Fruit fly (Drosophila melanogaster) whole organism, embryonic: ENCODE measurements around the gene Reg-2.

Experiments
- ATbp ChIP-seq: fragments of 200-800 bp; sonication (Bioruptor generic); optimal IDR thresholded peaks from 2 replicates; lab custom pipeline; 2017; ENCODE audit warnings: missing biosample characterization, mild to moderate bottlenecking, missing genetic modification characterization, missing genetic modification reagents
- B-H1 ChIP-seq: fragments of 200-800 bp; sonication (Bioruptor generic); IDR thresholded peaks from 3 replicates; pipeline ENCODE4 v1.3.6; 2022; ENCODE audit warnings: missing biosample characterization, missing genetic modification characterization
- B-H2 ChIP-seq: fragments of 200-800 bp; sonication (Bioruptor generic); optimal IDR thresholded peaks from 2 replicates; lab custom pipeline; 2018; ENCODE audit warnings: missing biosample characterization, mild to moderate bottlenecking, missing genetic modification characterization
- BtbVII ChIP-seq: fragments of 200-800 bp; sonication (Bioruptor generic); optimal IDR thresholded peaks from 3 replicates; lab custom pipeline; 2017; ENCODE audit warnings: missing biosample characterization, mild to moderate bottlenecking, missing genetic modification characterization
- CG10565 ChIP-seq: fragments of 200-800 bp; sonication (Bioruptor generic); optimal IDR thresholded peaks from 3 replicates; lab custom pipeline; 2016; ENCODE audit warnings: missing biosample characterization, mild to moderate bottlenecking, missing genetic modification characterization
- CG10979 ChIP-seq: fragments of 200-800 bp; sonication (Bioruptor generic); optimal IDR thresholded peaks from 2 replicates; lab custom pipeline; 2018; ENCODE audit warnings: missing biosample characterization, mild to moderate bottlenecking, missing genetic modification characterization, moderate library complexity
- CG12071 ChIP-seq: fragments of 200-800 bp; sonication (Bioruptor generic); optimal IDR thresholded peaks from 3 replicates; lab custom pipeline; 2018; ENCODE audit warnings: missing biosample characterization, mild to moderate bottlenecking, missing genetic modification characterization
- CG1233 ChIP-seq: fragments of 200-800 bp; sonication (Bioruptor generic); optimal IDR thresholded peaks from 4 replicates; lab custom pipeline; 2018; ENCODE audit warnings: missing biosample characterization, mild to moderate bottlenecking, missing genetic modification characterization
- CG12659 ChIP-seq: fragments of 200-800 bp; sonication (Bioruptor generic); optimal IDR thresholded peaks from 3 replicates; lab custom pipeline; 2017; ENCODE audit warnings: mild to moderate bottlenecking, missing biosample characterization, missing genetic modification reagents, missing genetic modification characterization
- CG14050 ChIP-seq: fragments of 200-800 bp; sonication (Bioruptor generic); IDR thresholded peaks from 3 replicates; pipeline ENCODE4 v1.3.6; 2022; ENCODE audit warnings: missing biosample characterization, missing genetic modification characterization
- CG14441 ChIP-seq: fragments of 200-800 bp; sonication (Bioruptor generic); IDR thresholded peaks from 2 replicates; pipeline ENCODE4 v1.3.6; 2022; ENCODE audit warnings: missing biosample characterization, missing genetic modification characterization
- CG16779 ChIP-seq: fragments of 200-800 bp; sonication (Bioruptor generic); IDR thresholded peaks from 2 replicates; pipeline ENCODE4 v1.3.6; 2022; ENCODE audit warnings: missing biosample characterization, missing genetic modification characterization
- CG16815 ChIP-seq: fragments of 200-800 bp; sonication (Bioruptor generic); optimal IDR thresholded peaks from 3 replicates; lab custom pipeline; 2017; ENCODE audit warnings: missing biosample characterization, mild to moderate bottlenecking, missing genetic modification characterization
- CG18619 ChIP-seq: fragments of 200-800 bp; sonication (Bioruptor generic); optimal IDR thresholded peaks from 3 replicates; lab custom pipeline; 2017; ENCODE audit warnings: missing biosample characterization, mild to moderate bottlenecking, missing genetic modification characterization
- CG2116 ChIP-seq: fragments of 200-800 bp; sonication (Bioruptor generic); optimal IDR thresholded peaks from 3 replicates; lab custom pipeline; 2018; ENCODE audit warnings: missing biosample characterization, mild to moderate bottlenecking, missing genetic modification characterization
- CG2120 ChIP-seq: fragments of 200-800 bp; sonication (Bioruptor generic); optimal IDR thresholded peaks from 3 replicates; lab custom pipeline; 2016; ENCODE audit warnings: missing biosample characterization, missing genetic modification characterization
- CG30431 ChIP-seq: fragments of 200-800 bp; sonication (Bioruptor generic); optimal IDR thresholded peaks from 2 replicates; lab custom pipeline; 2017; ENCODE audit warnings: missing biosample characterization, missing genetic modification characterization
- CG33557 ChIP-seq: fragments of 200-800 bp; sonication (Bioruptor generic); optimal IDR thresholded peaks from 2 replicates; lab custom pipeline; 2019; ENCODE audit warnings: missing biosample characterization, mild to moderate bottlenecking, missing genetic modification characterization, moderate library complexity
- CG4707 ChIP-seq: fragments of 200-800 bp; sonication (Bioruptor generic); optimal IDR thresholded peaks from 2 replicates; lab custom pipeline; 2018; ENCODE audit warnings: missing biosample characterization, mild to moderate bottlenecking, missing genetic modification characterization, moderate library complexity
- CG6254 ChIP-seq: fragments of 200-800 bp; sonication (Bioruptor generic); optimal IDR thresholded peaks from 3 replicates; lab custom pipeline; 2017; ENCODE audit warnings: mild to moderate bottlenecking, missing biosample characterization, missing genetic modification reagents, missing genetic modification characterization
- CG6683 ChIP-seq: fragments of 200-800 bp; sonication (Bioruptor generic); optimal IDR thresholded peaks from 2 replicates; lab custom pipeline; 2017; ENCODE audit warnings: missing biosample characterization, mild to moderate bottlenecking, missing genetic modification characterization, missing genetic modification reagents
- CG7839 ChIP-seq: fragments of 200-800 bp; sonication (Bioruptor generic); optimal IDR thresholded peaks from 3 replicates; lab custom pipeline; 2018; ENCODE audit warnings: missing biosample characterization, mild to moderate bottlenecking, missing genetic modification characterization, moderate library complexity
- CG7963 ChIP-seq: fragments of 200-800 bp; sonication (Bioruptor generic); IDR thresholded peaks from 3 replicates; pipeline ENCODE4 v1.3.6; 2022; ENCODE audit warnings: missing biosample characterization, missing genetic modification characterization; ENCODE audit not compliant: partially characterized antibody
- CG8478 ChIP-seq: fragments of >200 bp; optimal IDR thresholded peaks from 2 replicates; lab custom pipeline; 2018
- CkIIα-i1 ChIP-seq: fragments of 200-800 bp; sonication (Bioruptor generic); IDR thresholded peaks from 2 replicates; pipeline ENCODE4 v1.3.6; 2022; ENCODE audit warnings: missing biosample characterization, missing genetic modification characterization
- D19A ChIP-seq: fragments of 200-800 bp; optimal IDR thresholded peaks from 3 replicates; lab custom pipeline; 2019; ENCODE audit warnings: missing biosample characterization, mild to moderate bottlenecking, missing genetic modification characterization, moderate library complexity
- Dek ChIP-seq: fragments of 200-800 bp; sonication (Bioruptor generic); optimal IDR thresholded peaks from 3 replicates; lab custom pipeline; 2019; ENCODE audit warnings: missing biosample characterization, mild to moderate bottlenecking, missing genetic modification characterization, moderate library complexity
- ERR ChIP-seq: fragments of 200-800 bp; sonication (Bioruptor generic); optimal IDR thresholded peaks from 2 replicates; lab custom pipeline; 2016; ENCODE audit warnings: missing biosample characterization, missing genetic modification characterization
- Hr51 ChIP-seq, 2 experiments: fragments of 200-800 bp; sonication (Bioruptor generic); optimal IDR thresholded peaks; 2 replicates in 1 of 2; 3 replicates in 1 of 2; lab custom pipeline; 2016 to 2018; ENCODE audit warnings: missing biosample characterization in 2 of 2, missing genetic modification characterization in 2 of 2, mild to moderate bottlenecking in 1 of 2, moderate library complexity in 1 of 2
- Lpt ChIP-seq: fragments of >200 bp; optimal IDR thresholded peaks from 2 replicates; lab custom pipeline; 2018; ENCODE audit warnings: missing biosample characterization, missing genetic modification characterization
- MTF-1 ChIP-seq: fragments of 200-800 bp; sonication (Bioruptor generic); optimal IDR thresholded peaks from 2 replicates; lab custom pipeline; 2018; ENCODE audit warnings: missing biosample characterization, mild to moderate bottlenecking, missing genetic modification characterization, borderline replicate concordance
- NFAT ChIP-seq: fragments of 200-800 bp; sonication (Bioruptor generic); IDR thresholded peaks from 2 replicates; pipeline ENCODE4 v1.3.6; 2022; ENCODE audit warnings: missing biosample characterization, missing genetic modification characterization
- Nf-YB ChIP-seq: fragments of 200-800 bp; sonication (Bioruptor generic); optimal IDR thresholded peaks from 3 replicates; lab custom pipeline; 2019; ENCODE audit warnings: missing biosample characterization, mild to moderate bottlenecking, missing genetic modification characterization, moderate library complexity
- Stat92E ChIP-seq, 3 experiments: fragments of >200 bp in 2 of 3; fragments of 200-800 bp in 1 of 3; sonication (Bioruptor generic) in 1 of 3; optimal IDR thresholded peaks; 2 replicates each; lab custom pipeline; 2017 to 2019; ENCODE audit warnings: missing biosample characterization in 3 of 3, missing genetic modification characterization in 3 of 3, mild to moderate bottlenecking in 1 of 3, moderate library complexity in 1 of 3
- Xrp1 ChIP-seq: fragments of 200-800 bp; sonication (Bioruptor generic); IDR thresholded peaks from 2 replicates; pipeline ENCODE4 v1.3.6; 2022; ENCODE audit warnings: missing biosample characterization, missing genetic modification characterization
- ab ChIP-seq: fragments of 200-800 bp; sonication (Bioruptor generic); optimal IDR thresholded peaks from 2 replicates; lab custom pipeline; 2016; ENCODE audit warnings: missing biosample characterization, missing genetic modification characterization
- bsh ChIP-seq, 2 experiments: fragments of 200-800 bp; sonication (Bioruptor generic); optimal IDR thresholded peaks; 2 replicates each; lab custom pipeline; 2017 to 2018; ENCODE audit warnings: mild to moderate bottlenecking in 2 of 2, missing biosample characterization in 2 of 2, missing genetic modification characterization in 2 of 2, moderate library complexity in 1 of 2
- caup ChIP-seq: fragments of 200-800 bp; sonication (Bioruptor generic); optimal IDR thresholded peaks from 3 replicates; lab custom pipeline; 2017; ENCODE audit warnings: missing biosample characterization, mild to moderate bottlenecking, missing genetic modification characterization, moderate library complexity; ENCODE audit not compliant: severe bottlenecking
- chm ChIP-seq: fragments of 200-800 bp; sonication (Bioruptor generic); IDR thresholded peaks from 2 replicates; pipeline ENCODE4 v1.3.6; 2022; ENCODE audit warnings: missing biosample characterization, missing genetic modification characterization
- dan ChIP-seq: fragments of 200-800 bp; sonication (Bioruptor generic); IDR thresholded peaks from 2 replicates; pipeline ENCODE4 v1.3.6; 2022; ENCODE audit warnings: missing biosample characterization, missing genetic modification characterization
- dati ChIP-seq: fragments of 200-800 bp; sonication (Bioruptor generic); IDR thresholded peaks from 2 replicates; pipeline ENCODE4 v1.3.6; 2022; ENCODE audit warnings: missing biosample characterization, missing genetic modification characterization
- esg ChIP-seq: fragments of 200-800 bp; sonication (Bioruptor generic); conservative IDR thresholded peaks from 2 replicates; pipeline ENCODE4 v1.3.6; 2022; ENCODE audit warnings: missing biosample characterization, missing genetic modification characterization
- mld ChIP-seq: fragments of 200-800 bp; sonication (Bioruptor generic); IDR thresholded peaks from 3 replicates; pipeline ENCODE4 v1.3.6; 2022; ENCODE audit warnings: missing biosample characterization, missing genetic modification characterization; ENCODE audit not compliant: partially characterized antibody
- oc ChIP-seq: fragments of 200-800 bp; sonication (Bioruptor generic); optimal IDR thresholded peaks from 2 replicates; lab custom pipeline; 2018; ENCODE audit warnings: missing biosample characterization, mild to moderate bottlenecking, missing genetic modification characterization, moderate library complexity
- ro ChIP-seq: fragments of 200-800 bp; sonication (Bioruptor generic); IDR thresholded peaks from 2 replicates; pipeline ENCODE4 v1.3.6; 2022; ENCODE audit warnings: missing biosample characterization, missing genetic modification characterization
- salm ChIP-seq: fragments of 200-800 bp; sonication (Bioruptor generic); optimal IDR thresholded peaks from 2 replicates; lab custom pipeline; 2018; ENCODE audit warnings: missing biosample characterization, mild to moderate bottlenecking, missing genetic modification characterization
- ttk ChIP-seq: fragments of 200-800 bp; sonication (Bioruptor generic); IDR thresholded peaks from 2 replicates; pipeline ENCODE4 v2.1.2; 2022; ENCODE audit warnings: missing biosample characterization, missing genetic modification characterization
- vfl ChIP-seq: fragments of 200-800 bp; sonication (Bioruptor generic); optimal IDR thresholded peaks from 2 replicates; lab custom pipeline; 2016; ENCODE audit warnings: missing biosample characterization, missing genetic modification characterization

Reg-2 gene

dm6 chr3L:642146-642864, 35.9 kb upstream of the Reg-2 start (continued):
- peak in 1 of 2 experiments; percentile 68 for TF ChIP-seq bsh (GFP tag; optimal IDR thresholded peaks at IDR 0.05; lab: Kevin White, UChicago)
- TF ChIP-seq Stat92E (GFP tag; optimal IDR thresholded peaks at IDR 0.05; lab: Kevin White, UChicago): no peak
- no peak for TF ChIP-seq CG4707 (GFP tag; lab: Kevin White, UChicago)
- TF ChIP-seq CG8478 (lab: Kevin White, UChicago): no peak
- TF ChIP-seq CG16779 (GFP tag; lab: Robert Waterston, UW): no peak
- TF ChIP-seq CG7839 (tag; lab: Kevin White, UChicago): peak; percentile 70
- TF ChIP-seq NFAT (GFP tag; lab: Robert Waterston, UW): no peak
- peak; percentile 42 for TF ChIP-seq esg (GFP tag; lab: Robert Waterston, UW)
- TF ChIP-seq salm: peak; percentile 26
- TF ChIP-seq B-H2 (GFP tag; lab: Kevin White, UChicago): no peak
- no peak for TF ChIP-seq vfl (GFP tag; lab: Kevin White, UChicago)
- TF ChIP-seq dan (GFP tag; lab: Robert Waterston, UW): no peak
- no peak for TF ChIP-seq CG14050 (GFP tag; lab: Robert Waterston, UW)
- TF ChIP-seq oc: no peak
- TF ChIP-seq B-H1: no peak
- no peak for TF ChIP-seq ERR
- no peak for TF ChIP-seq CG12071 (GFP tag; lab: Kevin White, UChicago)
- no peak for TF ChIP-seq dati
- TF ChIP-seq Hr51 (GFP tag; optimal IDR thresholded peaks at IDR 0.05; lab: Kevin White, UChicago): peak in 1 of 2 experiments; percentile 82
- no peak for TF ChIP-seq chm (GFP tag; lab: Robert Waterston, UW)
- peak; percentile 35 for TF ChIP-seq CG2120 (GFP tag; lab: Kevin White, UChicago)
- TF ChIP-seq CG30431 (GFP tag; lab: Kevin White, UChicago): peak; percentile 18
- peak; percentile 39; the same call in 1 of the 2 replicates for TF ChIP-seq CG14441
- TF ChIP-seq Lpt (GFP tag; lab: Kevin White, UChicago): no peak
- TF ChIP-seq CG2116: no peak
- TF ChIP-seq ATbp (GFP tag; lab: Kevin White, UChicago): peak; percentile 42
- TF ChIP-seq CG16815 (GFP tag; lab: Kevin White, UChicago): peak; percentile 43
- peak; percentile 41 for TF ChIP-seq Dek (tag; lab: Kevin White, UChicago)
- no peak for TF ChIP-seq CG10565 (GFP tag; lab: Kevin White, UChicago)
- TF ChIP-seq CG7963 (GFP tag; lab: Robert Waterston, UW): no peak
- no peak for TF ChIP-seq ab (GFP tag; lab: Kevin White, UChicago)
- peak; percentile 60 for TF ChIP-seq BtbVII (GFP tag; lab: Kevin White, UChicago)
- TF ChIP-seq caup (GFP tag; lab: Kevin White, UChicago): no peak
- TF ChIP-seq CG12659 (GFP tag; lab: Kevin White, UChicago): peak; percentile 55
- TF ChIP-seq Xrp1 (GFP tag; lab: Robert Waterston, UW): peak; percentile 63
- TF ChIP-seq ro (GFP tag; lab: Robert Waterston, UW): peak; percentile 41; the same call in 1 of the 2 replicates
- no peak for TF ChIP-seq MTF-1 (GFP tag; lab: Kevin White, UChicago)
- peak; percentile 63 for TF ChIP-seq D19A
- 0 out of 2 replicates have a peak, but pooled peaks have one; percentile 33 for TF ChIP-seq ttk
- TF ChIP-seq CG6683 (GFP tag; lab: Kevin White, UChicago): no peak
- TF ChIP-seq CG18619 (GFP tag; lab: Kevin White, UChicago): peak; percentile 51
- TF ChIP-seq mld: no peak
- TF ChIP-seq CG1233 (GFP tag; lab: Kevin White, UChicago): peak; percentile 42
- TF ChIP-seq Nf-YB: peak; percentile 45
- TF ChIP-seq CG6254 (GFP tag; lab: Kevin White, UChicago): no peak
- no peak for TF ChIP-seq CkIIα-i1 (GFP tag; lab: Robert Waterston, UW)
- TF ChIP-seq CG33557 (GFP tag; lab: Kevin White, UChicago): peak; percentile 41
- peak; percentile 80 for TF ChIP-seq CG10979
